Fruit fly (Drosophila melanogaster) whole organism, pupa: Measurements from ENCODE around the gene SppL.

Experiments
- CG10348 ChIP-seq: fragments of 200-800 bp; sonication (Bioruptor generic); IDR thresholded peaks from 2 replicates; pipeline ENCODE4 v1.3.6; 2022; ENCODE audit warnings: missing biosample characterization, missing genetic modification characterization
- CG12605 ChIP-seq: fragments of 200-800 bp; sonication (Bioruptor generic); IDR thresholded peaks from 2 replicates; pipeline ENCODE4 v1.3.6; 2022; ENCODE audit warnings: missing biosample characterization, missing genetic modification characterization
- CG13204 ChIP-seq: fragments of 200-800 bp; sonication (Bioruptor generic); optimal IDR thresholded peaks from 2 replicates; lab custom pipeline; 2018; ENCODE audit warnings: missing biosample characterization, mild to moderate bottlenecking, missing genetic modification characterization, moderate library complexity
- CG14655 ChIP-seq: fragments of 200-800 bp; sonication (Bioruptor generic); optimal IDR thresholded peaks from 3 replicates; lab custom pipeline; 2017; ENCODE audit warnings: mild to moderate bottlenecking, missing biosample characterization, missing genetic modification reagents, missing genetic modification characterization
- CG15710 ChIP-seq: fragments of 200-800 bp; sonication (Bioruptor generic); optimal IDR thresholded peaks from 2 replicates; lab custom pipeline; 2018; ENCODE audit warnings: missing biosample characterization, mild to moderate bottlenecking, missing genetic modification characterization, moderate library complexity
- CG17806 ChIP-seq: fragments of 200-800 bp; sonication (Bioruptor generic); optimal IDR thresholded peaks from 2 replicates; lab custom pipeline; 2018; ENCODE audit warnings: missing biosample characterization, mild to moderate bottlenecking, missing genetic modification characterization, moderate library complexity
- CG32121 ChIP-seq: fragments of 200-800 bp; sonication (Bioruptor generic); IDR thresholded peaks from 2 replicates; pipeline ENCODE4 v1.3.6; 2022; ENCODE audit warnings: missing biosample characterization, missing genetic modification characterization
- CG34367 ChIP-seq: fragments of 200-800 bp; sonication (Bioruptor generic); optimal IDR thresholded peaks from 2 replicates; lab custom pipeline; 2018; ENCODE audit warnings: missing biosample characterization, mild to moderate bottlenecking, missing genetic modification characterization
- CG4496 ChIP-seq: fragments of 200-800 bp; sonication (Bioruptor generic); IDR thresholded peaks from 3 replicates; pipeline ENCODE4 v1.3.6; 2022; ENCODE audit warnings: missing biosample characterization, missing genetic modification characterization
- CG8159 ChIP-seq: fragments of 200-800 bp; sonication (Bioruptor generic); optimal IDR thresholded peaks from 3 replicates; lab custom pipeline; 2018; ENCODE audit warnings: missing biosample characterization, mild to moderate bottlenecking, missing genetic modification characterization, moderate library complexity
- CG8301 ChIP-seq: fragments of 200-800 bp; sonication (Bioruptor generic); optimal IDR thresholded peaks from 2 replicates; lab custom pipeline; 2018; ENCODE audit warnings: missing biosample characterization, mild to moderate bottlenecking, missing genetic modification characterization
- CG9948 ChIP-seq: fragments of 200-800 bp; sonication (Bioruptor generic); optimal IDR thresholded peaks from 2 replicates; lab custom pipeline; 2018; ENCODE audit warnings: missing biosample characterization, mild to moderate bottlenecking, missing genetic modification characterization, moderate library complexity
- D1 ChIP-seq: fragments of 200-800 bp; sonication (Bioruptor generic); optimal IDR thresholded peaks from 2 replicates; lab custom pipeline; 2018; ENCODE audit warnings: missing biosample characterization, mild to moderate bottlenecking, missing genetic modification characterization, moderate library complexity
- EcR ChIP-seq: fragments of 200-800 bp; sonication (Bioruptor generic); optimal IDR thresholded peaks from 3 replicates; lab custom pipeline; 2019; ENCODE audit warnings: missing biosample characterization, missing genetic modification characterization, mild to moderate bottlenecking, moderate library complexity, missing genetic modification reagents
- Ets98B ChIP-seq: fragments of 200-800 bp; sonication (Bioruptor generic); IDR thresholded peaks from 2 replicates; pipeline ENCODE4 v1.3.6; 2022; ENCODE audit warnings: missing biosample characterization, missing genetic modification characterization
- Pif1A ChIP-seq: fragments of 200-800 bp; sonication (Bioruptor generic); optimal IDR thresholded peaks from 3 replicates; lab custom pipeline; 2016; ENCODE audit warnings: missing biosample characterization, missing genetic modification characterization
- Pif1B ChIP-seq: fragments of 200-800 bp; sonication (Bioruptor generic); optimal IDR thresholded peaks from 3 replicates; lab custom pipeline; 2016; ENCODE audit warnings: missing biosample characterization, missing genetic modification characterization
- Snoo ChIP-seq: fragments of 200-800 bp; sonication (Bioruptor generic); optimal IDR thresholded peaks from 3 replicates; lab custom pipeline; 2017; ENCODE audit warnings: missing biosample characterization, mild to moderate bottlenecking, missing genetic modification characterization, inconsistent platforms
- fd96Ca ChIP-seq: fragments of 200-800 bp; sonication (Bioruptor generic); IDR thresholded peaks from 3 replicates; pipeline ENCODE4 v1.3.6; 2022; ENCODE audit warnings: missing biosample characterization, missing genetic modification characterization
- gl ChIP-seq: fragments of 200-800 bp; sonication (Bioruptor generic); optimal IDR thresholded peaks from 2 replicates; lab custom pipeline; 2018; ENCODE audit warnings: missing biosample characterization, mild to moderate bottlenecking, missing genetic modification characterization
- rn ChIP-seq: fragments of 200-800 bp; sonication (Bioruptor generic); IDR thresholded peaks from 2 replicates; pipeline ENCODE4 v1.3.6; 2022; ENCODE audit warnings: missing biosample characterization, missing genetic modification characterization

Gene SppL

dm6 chr3R:25897176-25897575, 15.4 kb downstream of the SppL start, which contains the start of gene Mco3:
TSS of gene Mco3 (plus strand) at chr3R:25897476.
- no peak for TF ChIP-seq fd96Ca
- TF ChIP-seq Pif1A, result no peak
- no peak for TF ChIP-seq EcR
- TF ChIP-seq CG14655 (GFP tag; lab: Kevin White, UChicago), result no peak
- no peak for TF ChIP-seq CG32121 (GFP tag; lab: Robert Waterston, UW)
- TF ChIP-seq CG12605 (GFP tag; lab: Robert Waterston, UW), result no peak
- TF ChIP-seq CG13204 (GFP tag; lab: Kevin White, UChicago), result no peak
- no peak for TF ChIP-seq CG15710 (tag; lab: Kevin White, UChicago)
- no peak for TF ChIP-seq rn (GFP tag; lab: Robert Waterston, UW)
- TF ChIP-seq CG4496 (GFP tag; lab: Robert Waterston, UW), result no peak
- TF ChIP-seq Ets98B, result no peak
- TF ChIP-seq CG34367, result no peak
- TF ChIP-seq CG8301 (tag; lab: Kevin White, UChicago), result no peak
- no peak for TF ChIP-seq CG9948 (tag; lab: Kevin White, UChicago)
- TF ChIP-seq Snoo, result no peak
- TF ChIP-seq D1, result no peak

- no peak for TF ChIP-seq gl
- TF ChIP-seq CG12605 (GFP tag; lab: Robert Waterston, UW), result no peak
- no peak for TF ChIP-seq Pif1A
- no peak for TF ChIP-seq EcR
- no peak for TF ChIP-seq rn (GFP tag; lab: Robert Waterston, UW)
- no peak for TF ChIP-seq Ets98B
- no peak for TF ChIP-seq CG17806 (tag; lab: Kevin White, UChicago)
- no peak for TF ChIP-seq CG13204 (GFP tag; lab: Kevin White, UChicago)
- TF ChIP-seq Pif1B, result no peak
- no peak for TF ChIP-seq CG9948 (tag; lab: Kevin White, UChicago)
- no peak for TF ChIP-seq CG32121 (GFP tag; lab: Robert Waterston, UW)
- no peak for TF ChIP-seq CG14655 (GFP tag; lab: Kevin White, UChicago)
- no peak for TF ChIP-seq CG34367
Observed at dm6 chr3R:25899690-25900089, 17.9 kb downstream of the SppL start, which contains the start of gene CG31091. TSS of gene CG31091 (plus strand) at chr3R:25899903.

dm6 chr3R:25902343-25902742, 20.6 kb downstream of the SppL start, which contains the start of gene CG31089:
TSS of gene CG31089 (plus strand) at chr3R:25902643.
- TF ChIP-seq CG10348 (no peak), Snoo (no peak), EcR (no peak), CG8159 (tag; lab: Kevin White, UChicago) (no peak), CG9948 (tag; lab: Kevin White, UChicago) (no peak), CG34367 (no peak), CG13204 (GFP tag; lab: Kevin White, UChicago) (no peak), CG32121 (GFP tag; lab: Robert Waterston, UW) (no peak), CG4496 (GFP tag; lab: Robert Waterston, UW) (no peak), gl (no peak), CG12605 (GFP tag; lab: Robert Waterston, UW) (no peak), Pif1B (no peak), rn (GFP tag; lab: Robert Waterston, UW) (no peak)

dm6 chr3R:25906722-25907121, 24.9 kb downstream of the SppL start, which contains the start of gene kumpel:
TSS of gene kumpel (plus strand) at chr3R:25907022.
- TF ChIP-seq Ets98B (no peak), CG8301 (tag; lab: Kevin White, UChicago) (no peak), Pif1B (no peak), D1 (no peak), CG17806 (tag; lab: Kevin White, UChicago) (no peak), CG4496 (GFP tag; lab: Robert Waterston, UW) (no peak), Pif1A (no peak), CG13204 (GFP tag; lab: Kevin White, UChicago) (no peak), CG12605 (GFP tag; lab: Robert Waterston, UW) (no peak), CG34367 (no peak)

- TF ChIP-seq CG4496 (GFP tag; lab: Robert Waterston, UW) (no peak), CG17806 (tag; lab: Kevin White, UChicago) (no peak), Snoo (no peak), CG34367 (no peak), CG14655 (GFP tag; lab: Kevin White, UChicago) (no peak), CG32121 (GFP tag; lab: Robert Waterston, UW) (no peak), fd96Ca (no peak)
Observed at dm6 chr3R:25919912-25920311, 38.1 kb downstream of the SppL start.

- no peak for TF ChIP-seq gl
Observed at dm6 chr3R:25922534-25922933, 40.8 kb downstream of the SppL start, which contains the start of gene CG14546. TSS of gene CG14546 (minus strand) at chr3R:25922634.
